Worm (Caenorhabditis elegans) whole organism, late embryonic: Measurements from ENCODE around the gene str-18.

Experiments used
- K09A11.1 ChIP-seq: sonication (generic microtip); optimal IDR thresholded peaks from 2 replicates; lab custom pipeline; 2017; ENCODE audit warnings: antibody characterized with exemption, mild to moderate bottlenecking, missing genetic modification characterization, missing compliant biosample characterization; ENCODE audit not compliant: insufficient read depth
- ceh-30 ChIP-seq: fragments of 150-350 bp; optimal IDR thresholded peaks from 2 replicates; lab custom pipeline; 2014; ENCODE audit warnings: missing biosample characterization, missing genetic modification characterization
- gmeb-2 ChIP-seq: sonication (generic microtip); optimal IDR thresholded peaks from 2 replicates; lab custom pipeline; 2016; ENCODE audit warnings: missing genetic modification characterization, inconsistent platforms, missing compliant biosample characterization
- pat-9 ChIP-seq: fragments of 200-800 bp; sonication (Bioruptor generic); optimal IDR thresholded peaks from 2 replicates; lab custom pipeline; 2018; ENCODE audit warnings: mild to moderate bottlenecking, missing genetic modification characterization, moderate library complexity, missing compliant biosample characterization

str-18 gene

ce11 chrV:15693682-15694081 lies 48.1 kb downstream of the str-18 start, which contains the start of gene nhr-198:
TSS of gene nhr-198 (plus strand) at chrV:15693994.
- TF ChIP-seq pat-9 (tag; lab: Kevin White, UChicago) = no peak
- TF ChIP-seq K09A11.1 (tag; lab: Kevin White, UChicago) = no peak
- no peak for TF ChIP-seq gmeb-2
- TF ChIP-seq ceh-30 (tag; lab: Kevin White, UChicago) = no peak
- TF ChIP-seq, all 69 proteins: peak for 0
